Fruit fly (Drosophila melanogaster) whole organism, wandering third instar larva: ENCODE data around the gene Top3beta.

ENCODE experiments used
- CG32264 ChIP-seq: fragments of 200-800 bp; sonication (Bioruptor generic); optimal IDR thresholded peaks from 2 replicates; lab custom pipeline; 2016; ENCODE audit warnings: missing biosample characterization, missing genetic modification characterization
- CG9705 ChIP-seq: fragments of 200-800 bp; sonication (Bioruptor generic); optimal IDR thresholded peaks from 2 replicates; lab custom pipeline; 2018; ENCODE audit warnings: missing biosample characterization, mild to moderate bottlenecking, missing genetic modification characterization
- CrebA ChIP-seq: fragments of 200-800 bp; sonication (Bioruptor generic); optimal IDR thresholded peaks from 2 replicates; lab custom pipeline; 2016; ENCODE audit warnings: missing biosample characterization, mild to moderate bottlenecking, missing genetic modification characterization, borderline replicate concordance
- Hr78 ChIP-seq: fragments of >200 bp; optimal IDR thresholded peaks from 2 replicates; lab custom pipeline; 2017; ENCODE audit warnings: missing biosample characterization, missing genetic modification characterization
- Jra ChIP-seq: sonication (Bioruptor generic); optimal IDR thresholded peaks from 2 replicates; lab custom pipeline; 2016; ENCODE audit warnings: missing biosample characterization, missing genetic modification characterization
- Vsx2 ChIP-seq: fragments of 200-300, 225-300 bp; sonication (Bioruptor generic); optimal IDR thresholded peaks from 2 replicates; lab custom pipeline; 2018; ENCODE audit warnings: missing biosample characterization, missing genetic modification characterization; ENCODE audit not compliant: partially characterized antibody
- br ChIP-seq: fragments of 200-800 bp; sonication (Bioruptor generic); optimal IDR thresholded peaks from 2 replicates; lab custom pipeline; 2016; ENCODE audit warnings: missing biosample characterization, missing genetic modification characterization
- brk ChIP-seq: fragments of 200-800 bp; sonication (Bioruptor generic); optimal IDR thresholded peaks from 2 replicates; lab custom pipeline; 2016; ENCODE audit warnings: missing biosample characterization, mild to moderate bottlenecking, missing genetic modification characterization
- foxo ChIP-seq, 2 experiments: fragments of 200-800 bp; sonication (Bioruptor generic); optimal IDR thresholded peaks; 2 replicates in 1 of 2; 3 replicates in 1 of 2; lab custom pipeline; 2016 to 2017; ENCODE audit warnings: missing biosample characterization in 2 of 2, missing genetic modification characterization in 2 of 2
- pan ChIP-seq: fragments of >200 bp; optimal IDR thresholded peaks from 2 replicates; lab custom pipeline; 2017
- rgr ChIP-seq: fragments of 200-800 bp; sonication (Bioruptor generic); optimal IDR thresholded peaks from 3 replicates; lab custom pipeline; 2016; ENCODE audit warnings: missing biosample characterization, mild to moderate bottlenecking, missing genetic modification characterization
- sage ChIP-seq: fragments of 200-800 bp; sonication (Bioruptor generic); optimal IDR thresholded peaks from 2 replicates; lab custom pipeline; 2016; ENCODE audit warnings: missing biosample characterization, mild to moderate bottlenecking, missing genetic modification characterization
- tai ChIP-seq: sonication (Bioruptor generic); optimal IDR thresholded peaks from 2 replicates; lab custom pipeline; 2016; ENCODE audit warnings: missing biosample characterization, missing genetic modification characterization

dm6 chrX:6308852-6309251, 21.1 kb upstream of the Top3beta start, which contains the start of gene CG15894:
- TF ChIP-seq br (GFP tag; lab: Kevin White, UChicago) (no peak), tai (GFP tag; lab: Kevin White, UChicago) (no peak), pan (lab: Kevin White, UChicago) (no peak), Jra (GFP tag; lab: Kevin White, UChicago) (no peak), CG32264 (GFP tag; lab: Kevin White, UChicago) (no peak), Vsx2 (GFP tag; lab: Kevin White, UChicago) (no peak), CrebA (GFP tag; lab: Kevin White, UChicago) (no peak), Hr78 (GFP tag; lab: Kevin White, UChicago) (no peak), CG9705 (no peak), foxo (GFP tag; optimal IDR thresholded peaks at IDR 0.05; lab: Kevin White, UChicago) (no peak), rgr (GFP tag; lab: Kevin White, UChicago) (no peak), sage (no peak), brk (GFP tag; lab: Kevin White, UChicago) (no peak)
